Worm (Caenorhabditis elegans): Measurements from ENCODE around the gene meg-2.

meg-2 gene

ce11 chrX:13950620-13951152 lies 24.8 kb upstream of the meg-2 start (continued):
- TF ChIP-seq lir-1 (GFP tag; conservative IDR thresholded peaks at IDR 0.05) (no peak), akir-1 (GFP tag; optimal IDR thresholded peaks at IDR 0.05) (no peak), nhr-179 (tag; optimal IDR thresholded peaks at IDR 0.05) (no peak), F49E8.2 (tag; optimal IDR thresholded peaks at IDR 0.05; ENCODE audit: insufficient read depth) (no peak), F10E7.11 (tag; optimal IDR thresholded peaks at IDR 0.05) (no peak), hmg-20 (GFP tag; IDR thresholded peaks at IDR 0.05) (no peak), rec-8 (tag; optimal IDR thresholded peaks at IDR 0.05) (no peak), ceh-58 (GFP tag; IDR thresholded peaks at IDR 0.05) (no peak), repo-1 (tag; optimal IDR thresholded peaks at IDR 0.05) (no peak), attf-5 (GFP tag; optimal IDR thresholded peaks at IDR 0.05) (no peak), tbx-9 (tag; optimal IDR thresholded peaks at IDR 0.05; ENCODE audit: borderline replicate concordance) (no peak), D2030.7 (GFP tag; IDR thresholded peaks at IDR 0.05) (no peak), dox-1 (GFP tag; IDR thresholded peaks at IDR 0.05) (0 out of 2 replicates have a peak, but pooled peaks have one; percentile 46), Y53G8AR.9 (GFP tag; conservative IDR thresholded peaks at IDR 0.05) (no peak), let-607 (tag; optimal IDR thresholded peaks at IDR 0.05) (no peak), ztf-28 (GFP tag; IDR thresholded peaks at IDR 0.05) (no peak), lin-35 (GFP tag; optimal IDR thresholded peaks at IDR 0.05) (no peak), egl-44 (GFP tag; IDR thresholded peaks at IDR 0.05) (no peak), mxl-1 (tag; optimal IDR thresholded peaks at IDR 0.05) (no peak), tlf-1 (GFP tag; optimal IDR thresholded peaks at IDR 0.05) (no peak), nfya-2 (GFP tag; IDR thresholded peaks at IDR 0.05) (no peak), ztf-18 (tag; optimal IDR thresholded peaks at IDR 0.05) (no peak), ztf-22 (GFP tag; optimal IDR thresholded peaks at IDR 0.05) (no peak), fkh-3 (tag; optimal IDR thresholded peaks at IDR 0.05) (no peak), snpc-1.1 (tag; optimal IDR thresholded peaks at IDR 0.05; ENCODE audit: insufficient read depth) (no peak), hlh-26 (GFP tag; conservative IDR thresholded peaks at IDR 0.05) (no peak), attf-3 (GFP tag; conservative IDR thresholded peaks at IDR 0.05) (no peak), F52B5.7 (tag; optimal IDR thresholded peaks at IDR 0.05) (no peak), unc-62 (GFP tag; optimal IDR thresholded peaks at IDR 0.05) (peak; percentile 7), nhr-80 (tag; optimal IDR thresholded peaks at IDR 0.05) (peak; percentile 56), lin-54 (GFP tag; optimal IDR thresholded peaks at IDR 0.05) (no peak), ztf-25 (GFP tag; IDR thresholded peaks at IDR 0.05) (no peak), C06A6.2 (GFP tag; conservative IDR thresholded peaks at IDR 0.05) (no peak), athp-1 (tag; optimal IDR thresholded peaks at IDR 0.05) (no peak), gei-17 (GFP tag; optimal IDR thresholded peaks at IDR 0.05) (peak; percentile 5), aptf-3 (GFP tag; IDR thresholded peaks at IDR 0.05) (no peak), ceh-100 (GFP tag; IDR thresholded peaks at IDR 0.05) (no peak), sdz-38 (tag; optimal IDR thresholded peaks at IDR 0.05) (no peak), zfh-2 (GFP tag; conservative IDR thresholded peaks at IDR 0.05) (peak; percentile 77), B0019.2 (GFP tag; conservative IDR thresholded peaks at IDR 0.05) (no peak), cebp-2 (GFP tag; IDR thresholded peaks at IDR 0.05) (no peak), K11D2.4 (GFP tag; IDR thresholded peaks at IDR 0.05) (no peak), tbp1 (GFP tag; optimal IDR thresholded peaks at IDR 0.05) (peak; percentile 2), F39B2.1 (GFP tag; IDR thresholded peaks at IDR 0.05) (no peak), mcd-1 (GFP tag; IDR thresholded peaks at IDR 0.05) (peak; percentile 29), efl-1 (GFP tag; optimal IDR thresholded peaks at IDR 0.05) (no peak), madf-3 (GFP tag; IDR thresholded peaks at IDR 0.05) (no peak), C17E4.6 (GFP tag; IDR thresholded peaks at IDR 0.05) (no peak)

Measured in whole organism, young adult.